Fruit fly (Drosophila melanogaster) whole organism, prepupa: ENCODE results near the gene Vap33.

Source experiments
- CG10631 ChIP-seq: fragments of 200-800 bp; sonication (Bioruptor generic); optimal IDR thresholded peaks from 2 replicates; lab custom pipeline; 2016; ENCODE audit warnings: missing biosample characterization, missing genetic modification characterization
- CG10669 ChIP-seq: fragments of 200-800 bp; sonication (Bioruptor generic); optimal IDR thresholded peaks from 3 replicates; lab custom pipeline; 2018; ENCODE audit warnings: missing biosample characterization, mild to moderate bottlenecking, missing genetic modification characterization, moderate library complexity
- CG11294 ChIP-seq: fragments of 200-800 bp; sonication (Bioruptor generic); IDR thresholded peaks from 2 replicates; pipeline ENCODE4 v1.3.6; 2022; ENCODE audit warnings: missing biosample characterization, missing genetic modification characterization
- CG11762 ChIP-seq: fragments of 200-800 bp; sonication (Bioruptor generic); optimal IDR thresholded peaks from 3 replicates; lab custom pipeline; 2016; ENCODE audit warnings: missing biosample characterization, missing genetic modification characterization; ENCODE audit not compliant: insufficient read depth
- CG11902 ChIP-seq: fragments of 200-800 bp; sonication (Bioruptor generic); optimal IDR thresholded peaks from 3 replicates; lab custom pipeline; 2016; ENCODE audit warnings: missing biosample characterization, missing genetic modification characterization
- CG15336 ChIP-seq: fragments of 200-800 bp; sonication (Bioruptor generic); IDR thresholded peaks from 2 replicates; pipeline ENCODE4 v1.3.6; 2022; ENCODE audit warnings: missing biosample characterization, missing genetic modification characterization
- CG1621 ChIP-seq: fragments of 200-800 bp; sonication (Bioruptor generic); optimal IDR thresholded peaks from 3 replicates; lab custom pipeline; 2018; ENCODE audit warnings: missing biosample characterization, mild to moderate bottlenecking, missing genetic modification characterization
- CG16779 ChIP-seq: fragments of 200-800 bp; sonication (Bioruptor generic); optimal IDR thresholded peaks from 3 replicates; lab custom pipeline; 2017; ENCODE audit warnings: missing biosample characterization, mild to moderate bottlenecking, missing genetic modification characterization
- CG32006 ChIP-seq: fragments of 200-800 bp; sonication (Bioruptor generic); optimal IDR thresholded peaks from 3 replicates; lab custom pipeline; 2017; ENCODE audit warnings: missing biosample characterization, mild to moderate bottlenecking, missing genetic modification characterization
- CG34406 ChIP-seq: fragments of 200-800 bp; sonication (Bioruptor generic); optimal IDR thresholded peaks from 3 replicates; lab custom pipeline; 2016; ENCODE audit warnings: missing biosample characterization, missing genetic modification characterization
- CG6163 ChIP-seq: fragments of 200-800 bp; sonication (Bioruptor generic); IDR thresholded peaks from 3 replicates; pipeline ENCODE4 v1.3.6; 2022; ENCODE audit warnings: missing biosample characterization, missing genetic modification characterization
- CG6276 ChIP-seq: fragments of 200-800 bp; sonication (Bioruptor generic); optimal IDR thresholded peaks from 2 replicates; lab custom pipeline; 2017; ENCODE audit warnings: missing biosample characterization, mild to moderate bottlenecking, missing genetic modification characterization
- CG6792 ChIP-seq: fragments of 200-800 bp; sonication (Bioruptor generic); optimal IDR thresholded peaks from 3 replicates; lab custom pipeline; 2016; ENCODE audit warnings: missing biosample characterization, missing genetic modification characterization
- CG6808 ChIP-seq: fragments of 200-800 bp; sonication (Bioruptor generic); optimal IDR thresholded peaks from 3 replicates; lab custom pipeline; 2017; ENCODE audit warnings: missing biosample characterization, missing genetic modification characterization, mild to moderate bottlenecking, moderate library complexity, missing genetic modification reagents
- CG7368 ChIP-seq: fragments of 200-800 bp; sonication (Bioruptor generic); optimal IDR thresholded peaks from 3 replicates; lab custom pipeline; 2016; ENCODE audit warnings: missing biosample characterization, missing genetic modification characterization
- CG8119 ChIP-seq: fragments of 200-800 bp; sonication (Bioruptor generic); IDR thresholded peaks from 3 replicates; pipeline ENCODE4 v1.3.6; 2022; ENCODE audit warnings: missing biosample characterization, missing genetic modification characterization
- Eip75B ChIP-seq: fragments of 200-800 bp; sonication (Bioruptor generic); optimal IDR thresholded peaks from 3 replicates; lab custom pipeline; 2016; ENCODE audit warnings: missing biosample characterization, missing genetic modification characterization
- Eip78C ChIP-seq: fragments of 200-800 bp; sonication (Bioruptor generic); peaks from one replicate; lab custom pipeline; 2016; ENCODE audit warnings: missing biosample characterization, missing genetic modification characterization
- Ets96B ChIP-seq: fragments of 200-800 bp; optimal IDR thresholded peaks from 2 replicates; lab custom pipeline; 2019; ENCODE audit warnings: missing biosample characterization, mild to moderate bottlenecking, missing genetic modification characterization, moderate library complexity
- Gug ChIP-seq: fragments of 200-800 bp; sonication (Bioruptor generic); IDR thresholded peaks from 2 replicates; pipeline ENCODE4 v1.3.6; 2022; ENCODE audit warnings: missing biosample characterization, missing genetic modification characterization
- Hr39 ChIP-seq: fragments of 200-800 bp; sonication (Bioruptor generic); optimal IDR thresholded peaks from 2 replicates; lab custom pipeline; 2016; ENCODE audit warnings: missing biosample characterization, missing genetic modification characterization
- Lpt ChIP-seq: fragments of 200-800 bp; sonication (Bioruptor generic); optimal IDR thresholded peaks from 3 replicates; lab custom pipeline; 2016; ENCODE audit warnings: missing biosample characterization, missing genetic modification characterization
- OdsH ChIP-seq: fragments of 200-800 bp; sonication (Bioruptor generic); optimal IDR thresholded peaks from 3 replicates; lab custom pipeline; 2016; ENCODE audit warnings: missing biosample characterization, missing genetic modification characterization
- Smox ChIP-seq: fragments of 200-800 bp; sonication (Bioruptor generic); optimal IDR thresholded peaks from 3 replicates; lab custom pipeline; 2016; ENCODE audit warnings: missing biosample characterization, missing genetic modification characterization
- Sox102F ChIP-seq: fragments of 200-800 bp; sonication (Bioruptor generic); optimal IDR thresholded peaks from 2 replicates; lab custom pipeline; 2016; ENCODE audit warnings: missing biosample characterization, mild to moderate bottlenecking, missing genetic modification characterization
- Sox15 ChIP-seq: fragments of 200-800 bp; sonication (Bioruptor generic); optimal IDR thresholded peaks from 3 replicates; lab custom pipeline; 2016; ENCODE audit warnings: missing biosample characterization, missing genetic modification characterization
- achi ChIP-seq: fragments of 200-800 bp; sonication (Bioruptor generic); optimal IDR thresholded peaks from 3 replicates; lab custom pipeline; 2016; ENCODE audit warnings: missing biosample characterization, missing genetic modification characterization
- acj6 ChIP-seq: fragments of 200-800 bp; sonication (Bioruptor generic); optimal IDR thresholded peaks from 3 replicates; lab custom pipeline; 2016; ENCODE audit warnings: missing biosample characterization, missing genetic modification characterization
- dsx ChIP-seq: fragments of 200-800 bp; optimal IDR thresholded peaks from 3 replicates; lab custom pipeline; 2019; ENCODE audit warnings: missing biosample characterization, mild to moderate bottlenecking, missing genetic modification characterization, moderate library complexity; ENCODE audit not compliant: poor library complexity, severe bottlenecking
- eg ChIP-seq: fragments of 200-800 bp; sonication (Bioruptor generic); IDR thresholded peaks from 3 replicates; pipeline ENCODE4 v1.3.6; 2022; ENCODE audit warnings: missing biosample characterization, missing genetic modification characterization
- esn ChIP-seq: fragments of 200-800 bp; sonication (Bioruptor generic); optimal IDR thresholded peaks from 2 replicates; lab custom pipeline; 2016; ENCODE audit warnings: missing biosample characterization, mild to moderate bottlenecking, missing genetic modification characterization, moderate library complexity
- fd59A ChIP-seq: fragments of 200-800 bp; sonication (Bioruptor generic); optimal IDR thresholded peaks from 2 replicates; lab custom pipeline; 2017; ENCODE audit warnings: missing biosample characterization, mild to moderate bottlenecking, missing genetic modification characterization, missing genetic modification reagents
- fd85E ChIP-seq: fragments of 200-800 bp; sonication (Bioruptor generic); optimal IDR thresholded peaks from 3 replicates; lab custom pipeline; 2016; ENCODE audit warnings: missing biosample characterization, missing genetic modification characterization
- lz ChIP-seq: fragments of 200-800 bp; sonication (Bioruptor generic); optimal IDR thresholded peaks from 3 replicates; lab custom pipeline; 2016; ENCODE audit warnings: missing biosample characterization, missing genetic modification characterization
- net ChIP-seq: fragments of 200-800 bp; sonication (Bioruptor generic); optimal IDR thresholded peaks from 3 replicates; lab custom pipeline; 2016; ENCODE audit warnings: missing biosample characterization, missing genetic modification characterization
- pdm3 ChIP-seq: fragments of 200-800 bp; sonication (Bioruptor generic); optimal IDR thresholded peaks from 3 replicates; lab custom pipeline; 2016; ENCODE audit warnings: missing biosample characterization, missing genetic modification characterization
- spab ChIP-seq: fragments of 200-800 bp; sonication (Bioruptor generic); optimal IDR thresholded peaks from 2 replicates; lab custom pipeline; 2017; ENCODE audit warnings: missing biosample characterization, mild to moderate bottlenecking, missing genetic modification characterization, missing genetic modification reagents
- svp ChIP-seq: fragments of 200-800 bp; sonication (Bioruptor generic); peaks from one replicate; lab custom pipeline; 2016; ENCODE audit warnings: missing biosample characterization, missing genetic modification characterization
- topi ChIP-seq: fragments of 200-800 bp; sonication (Bioruptor generic); optimal IDR thresholded peaks from 3 replicates; lab custom pipeline; 2016; ENCODE audit warnings: missing biosample characterization, missing genetic modification characterization

The Vap33 gene

DNA sequence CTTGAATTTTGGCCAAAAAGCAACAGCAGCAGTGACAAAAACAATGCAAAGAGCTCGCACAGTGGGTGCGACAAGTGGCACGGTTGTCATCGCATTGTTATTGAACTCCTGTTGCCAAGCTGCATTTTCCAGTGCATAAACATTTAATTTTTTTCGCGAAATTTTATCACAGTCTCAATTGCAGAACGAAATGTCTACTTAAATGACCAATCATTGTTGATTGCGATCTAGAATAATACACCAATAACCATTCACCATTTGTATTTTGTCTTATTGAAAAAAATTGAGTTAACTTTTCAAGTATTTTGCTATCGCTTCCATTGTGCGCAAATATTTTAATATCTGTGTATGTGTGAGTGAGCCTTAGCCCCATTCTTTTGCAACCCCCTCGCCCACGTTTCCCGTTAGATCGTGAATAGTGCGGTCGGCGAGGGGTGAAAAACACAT is 1.4 kb downstream of the Vap33 start (continued):
- TF ChIP-seq fd85E (GFP tag; lab: Kevin White, UChicago) (no peak), OdsH (peak; percentile 41), CG8119 (peak; percentile 46; the same call in 1 of the 3 replicates), spab (no peak), acj6 (GFP tag; lab: Kevin White, UChicago) (no peak), CG6276 (GFP tag; lab: Kevin White, UChicago) (no peak), CG1621 (tag; lab: Kevin White, UChicago) (no peak), Eip78C (peak; percentile 84), CG7368 (GFP tag; lab: Kevin White, UChicago) (no peak), net (GFP tag; lab: Kevin White, UChicago) (no peak), CG6163 (GFP tag; lab: Robert Waterston, UW) (no peak), svp (GFP tag; lab: Kevin White, UChicago) (no peak), pdm3 (no peak), CG32006 (no peak), CG11762 (GFP tag; lab: Kevin White, UChicago) (no peak), CG15336 (GFP tag; lab: Robert Waterston, UW) (peak; percentile 52), CG6808 (GFP tag; lab: Kevin White, UChicago) (no peak), CG10631 (GFP tag; lab: Kevin White, UChicago) (peak; percentile 42), CG16779 (tag; lab: Kevin White, UChicago) (no peak), CG34406 (no peak)

DNA sequence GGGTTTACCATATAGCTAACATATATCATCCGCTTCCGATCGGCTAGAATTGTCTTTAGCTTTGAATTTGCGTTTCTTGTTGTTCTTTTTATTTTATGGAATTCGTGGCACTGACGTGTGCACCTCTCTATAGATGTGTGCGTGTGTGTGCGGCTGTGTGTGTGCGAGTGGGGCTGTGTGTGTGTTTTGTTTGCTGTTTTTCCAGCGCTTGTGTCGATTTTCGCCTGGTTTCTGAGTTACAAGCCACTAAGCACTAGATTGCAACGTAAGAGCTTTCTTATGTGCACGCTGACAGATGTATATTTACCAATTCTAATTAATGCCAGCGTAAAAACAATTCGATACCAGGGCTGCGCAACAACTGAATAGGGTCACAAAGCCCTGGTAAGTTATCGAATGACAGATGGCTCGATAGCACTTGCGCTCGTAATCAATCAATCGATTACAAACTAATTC is 16.2 kb downstream of the Vap33 start, which contains the start of gene lva:
Gene lva, minus strand, starts transcription at position 363 of the 456 bp plus-strand sequence.
- TF ChIP-seq fd59A = no peak
- no peak for TF ChIP-seq lz (GFP tag; lab: Kevin White, UChicago)
- TF ChIP-seq topi (GFP tag; lab: Kevin White, UChicago) = no peak
- TF ChIP-seq eg = peak; percentile 32; the same call in 1 of the 3 replicates
- TF ChIP-seq esn (GFP tag; lab: Kevin White, UChicago) = peak; percentile 12
- no peak for TF ChIP-seq achi (GFP tag; lab: Kevin White, UChicago)
- TF ChIP-seq CG11902 = no peak
- peak; percentile 37; the same call in 1 of the 2 replicates for TF ChIP-seq CG15336 (GFP tag; lab: Robert Waterston, UW)
- no peak for TF ChIP-seq CG11762 (GFP tag; lab: Kevin White, UChicago)

DNA sequence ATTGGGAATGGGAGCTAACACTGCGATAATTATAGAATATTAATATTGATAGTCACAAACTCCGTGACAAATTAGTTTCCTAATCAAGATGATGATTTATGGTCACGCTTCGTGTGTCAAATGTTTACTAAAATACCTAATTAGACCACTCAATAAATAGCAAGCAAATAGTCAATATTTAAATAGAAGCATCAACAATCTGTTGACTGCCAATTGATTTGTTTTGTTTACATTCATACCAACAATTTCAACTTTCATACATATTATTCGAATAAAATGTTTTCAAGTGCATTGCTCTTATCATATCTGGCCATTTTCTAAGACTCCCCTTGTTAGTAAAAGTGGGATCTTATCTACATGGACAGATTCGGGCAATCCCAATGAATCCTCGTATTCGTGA is 18.8 kb downstream of the Vap33 start:
- no peak for TF ChIP-seq Hr39 (GFP tag; lab: Kevin White, UChicago)
- TF ChIP-seq dsx (GFP tag; lab: Kevin White, UChicago) = no peak
- no peak for TF ChIP-seq Sox102F (GFP tag; lab: Kevin White, UChicago)
- TF ChIP-seq Gug = no peak
- no peak for TF ChIP-seq Eip75B (GFP tag; lab: Kevin White, UChicago)
- TF ChIP-seq CG11294 (GFP tag; lab: Robert Waterston, UW) = no peak
- TF ChIP-seq Ets96B (tag; lab: Kevin White, UChicago) = no peak
- no peak for TF ChIP-seq CG34406
- TF ChIP-seq CG8119 = no peak
- TF ChIP-seq CG10669 (GFP tag; lab: Kevin White, UChicago) = no peak
- TF ChIP-seq topi (GFP tag; lab: Kevin White, UChicago) = no peak
- no peak for TF ChIP-seq Lpt (GFP tag; lab: Kevin White, UChicago)
- TF ChIP-seq Sox15 (GFP tag; lab: Kevin White, UChicago) = no peak
- TF ChIP-seq CG11762 (GFP tag; lab: Kevin White, UChicago) = no peak
- TF ChIP-seq Smox (GFP tag; lab: Kevin White, UChicago) = no peak
- TF ChIP-seq CG6792 (GFP tag; lab: Kevin White, UChicago) = no peak
- TF ChIP-seq, all 60 proteins: peak for 0
